Worm (Caenorhabditis elegans) whole organism, young adult: ENCODE measurements around the gene rmd-6.

Source experiments
- B0019.2 ChIP-seq: fragments of 200-800 bp; sonication (Bioruptor generic); conservative IDR thresholded peaks from 2 replicates; pipeline ENCODE4 v1.3.6; 2022; ENCODE audit warnings: missing genetic modification reagents, missing genetic modification characterization, missing compliant biosample characterization
- B0035.1 ChIP-seq: sonication (generic microtip); optimal IDR thresholded peaks from 2 replicates; lab custom pipeline; 2016; ENCODE audit warnings: missing genetic modification characterization, mild to moderate bottlenecking, missing compliant biosample characterization, missing genotype, missing genetic modification reagents
- C17E4.6 ChIP-seq: fragments of 200-800 bp; sonication (Bioruptor generic); IDR thresholded peaks from 2 replicates; pipeline ENCODE4 v1.3.6; 2022; ENCODE audit warnings: missing genetic modification reagents, missing genetic modification characterization, missing compliant biosample characterization
- F22D6.2 ChIP-seq: sonication (generic microtip); optimal IDR thresholded peaks from 2 replicates; lab custom pipeline; 2016; ENCODE audit warnings: mild to moderate bottlenecking, missing genetic modification characterization, missing compliant biosample characterization
- F23B12.7 ChIP-seq: sonication (generic microtip); optimal IDR thresholded peaks from 2 replicates; lab custom pipeline; 2017; ENCODE audit warnings: missing genetic modification characterization, mild to moderate bottlenecking, missing compliant biosample characterization, antibody characterized with exemption, moderate library complexity; ENCODE audit not compliant: insufficient read depth
- F37B4.10 ChIP-seq: fragments of 200-800 bp; sonication (Bioruptor generic); IDR thresholded peaks from 2 replicates; pipeline ENCODE4 v1.3.6; 2022; ENCODE audit warnings: missing genetic modification characterization, missing compliant biosample characterization
- F55B11.4 ChIP-seq: sonication (generic microtip); optimal IDR thresholded peaks from 2 replicates; lab custom pipeline; 2016; ENCODE audit warnings: missing compliant biosample characterization, missing genetic modification characterization, borderline replicate concordance; ENCODE audit not compliant: insufficient read depth
- Y56A3A.18 ChIP-seq: fragments of 200-800 bp; sonication (Bioruptor generic); IDR thresholded peaks from 2 replicates; pipeline ENCODE4 v1.3.6; 2022; ENCODE audit warnings: missing genetic modification reagents, missing genetic modification characterization, missing compliant biosample characterization
- Y79H2A.3 ChIP-seq: fragments of 200-800 bp; sonication (Bioruptor generic); conservative IDR thresholded peaks from 2 replicates; pipeline ENCODE4 v1.3.6; 2022; ENCODE audit warnings: missing genetic modification reagents, missing genetic modification characterization, missing compliant biosample characterization
- ZK185.1 ChIP-seq: sonication (generic microtip); optimal IDR thresholded peaks from 2 replicates; lab custom pipeline; 2016; ENCODE audit warnings: mild to moderate bottlenecking, missing genetic modification characterization, missing compliant biosample characterization; ENCODE audit not compliant: poor library complexity, severe bottlenecking
- attf-3 ChIP-seq: fragments of 200-800 bp; sonication (Bioruptor generic); conservative IDR thresholded peaks from 2 replicates; pipeline ENCODE4 v1.3.6; 2022; ENCODE audit warnings: missing genetic modification reagents, missing genetic modification characterization, missing compliant biosample characterization
- attf-6 ChIP-seq: fragments of 200-800 bp; sonication (Bioruptor generic); IDR thresholded peaks from 2 replicates; pipeline ENCODE4 v1.3.6; 2022; ENCODE audit warnings: missing genetic modification reagents, missing genetic modification characterization, missing compliant biosample characterization
- bed-1 ChIP-seq: fragments of 200-800 bp; sonication (Bioruptor generic); IDR thresholded peaks from 2 replicates; pipeline ENCODE4 v1.3.6; 2022; ENCODE audit warnings: missing genetic modification reagents, missing genetic modification characterization, missing compliant biosample characterization
- cebp-1 ChIP-seq, 2 experiments: fragments of 200-800 bp in 1 of 2; sonication (Bioruptor generic) in 1 of 2; sonication (generic microtip) in 1 of 2; IDR thresholded peaks in 1 of 2; optimal IDR thresholded peaks in 1 of 2; 2 replicates each; pipeline versions ENCODE4 v1.3.6 to Lab custom; 2017 to 2022; ENCODE audit warnings: missing compliant biosample characterization in 2 of 2, missing genetic modification characterization in 2 of 2, mild to moderate bottlenecking in 1 of 2, missing genetic modification reagents in 1 of 2, moderate library complexity in 1 of 2
- cebp-2 ChIP-seq: fragments of 200-800 bp; sonication (Bioruptor generic); IDR thresholded peaks from 2 replicates; pipeline ENCODE4 v1.3.6; 2022; ENCODE audit warnings: missing genetic modification characterization, missing compliant biosample characterization
- ceh-27 ChIP-seq: fragments of 200-800 bp; sonication (Bioruptor generic); optimal IDR thresholded peaks from 2 replicates; lab custom pipeline; 2018; ENCODE audit warnings: mild to moderate bottlenecking, missing genetic modification characterization, moderate library complexity, missing compliant biosample characterization
- chd-7 ChIP-seq: sonication (generic microtip); optimal IDR thresholded peaks from 2 replicates; lab custom pipeline; 2016; ENCODE audit warnings: mild to moderate bottlenecking, missing genetic modification characterization, moderate library complexity, missing compliant biosample characterization
- egl-18 ChIP-seq: fragments of 200-800 bp; sonication (Bioruptor generic); IDR thresholded peaks from 2 replicates; pipeline ENCODE4 v1.3.6; 2022; ENCODE audit warnings: missing genetic modification reagents, missing genetic modification characterization, missing compliant biosample characterization
- egl-44 ChIP-seq: fragments of 200-800 bp; sonication (Bioruptor generic); IDR thresholded peaks from 2 replicates; pipeline ENCODE4 v1.3.6; 2022; ENCODE audit warnings: missing genetic modification reagents, missing genetic modification characterization, missing compliant biosample characterization
- ekl-4 ChIP-seq: fragments of 200-800 bp; sonication (Bioruptor generic); IDR thresholded peaks from 2 replicates; pipeline ENCODE4 v1.3.6; 2022; ENCODE audit warnings: missing genetic modification reagents, missing genetic modification characterization, missing compliant biosample characterization
- fkh-3 ChIP-seq: sonication (generic microtip); optimal IDR thresholded peaks from 2 replicates; lab custom pipeline; 2016; ENCODE audit warnings: mild to moderate bottlenecking, missing genetic modification characterization, missing compliant biosample characterization
- him-1 ChIP-seq: sonication (generic microtip); optimal IDR thresholded peaks from 2 replicates; lab custom pipeline; 2016; ENCODE audit warnings: missing genotype, missing genetic modification reagents, missing genetic modification characterization, missing compliant biosample characterization
- hlh-12 ChIP-seq: sonication (generic microtip); optimal IDR thresholded peaks from 2 replicates; lab custom pipeline; 2016; ENCODE audit warnings: missing genetic modification characterization, missing compliant biosample characterization
- hmg-1.2 ChIP-seq: fragments of 200-800 bp; sonication (Bioruptor generic); IDR thresholded peaks from 2 replicates; pipeline ENCODE4 v1.3.6; 2022; ENCODE audit warnings: missing genetic modification reagents, missing genetic modification characterization, missing compliant biosample characterization
- let-607 ChIP-seq, 2 experiments: fragments of 200-800 bp in 1 of 2; sonication (Bioruptor generic) in 1 of 2; sonication (generic microtip) in 1 of 2; optimal IDR thresholded peaks; 2 replicates each; lab custom pipeline; 2016 to 2018; ENCODE audit warnings: mild to moderate bottlenecking in 2 of 2, missing compliant biosample characterization in 2 of 2, missing genetic modification characterization in 2 of 2, moderate library complexity in 2 of 2, missing genotype in 1 of 2
- lin-35 ChIP-seq, 3 experiments: fragments of 150-350 bp in 2 of 3; sonication (generic microtip) in 1 of 3; optimal IDR thresholded peaks; 2 replicates each; lab custom pipeline; 2014 to 2018; ENCODE audit warnings: missing biosample characterization in 3 of 3, missing genetic modification characterization in 3 of 3, missing genetic modification reagents in 3 of 3
- lin-40 ChIP-seq: sonication (generic microtip); optimal IDR thresholded peaks from 2 replicates; lab custom pipeline; 2016; ENCODE audit warnings: missing genetic modification characterization, mild to moderate bottlenecking, missing compliant biosample characterization, missing genotype, missing genetic modification reagents
- madf-10 ChIP-seq: sonication (generic microtip); optimal IDR thresholded peaks from 2 replicates; lab custom pipeline; 2016; ENCODE audit warnings: mild to moderate bottlenecking, missing genetic modification characterization, missing compliant biosample characterization
- madf-3 ChIP-seq: fragments of 200-800 bp; sonication (Bioruptor generic); IDR thresholded peaks from 2 replicates; pipeline ENCODE4 v1.3.6; 2022; ENCODE audit warnings: missing genetic modification reagents, missing genetic modification characterization, missing compliant biosample characterization
- madf-6 ChIP-seq: fragments of 200-800 bp; sonication (Bioruptor generic); IDR thresholded peaks from 2 replicates; pipeline ENCODE4 v1.3.6; 2022; ENCODE audit warnings: missing genetic modification reagents, missing genetic modification characterization, missing compliant biosample characterization
- mes-4 ChIP-seq: sonication (generic microtip); optimal IDR thresholded peaks from 2 replicates; lab custom pipeline; 2016; ENCODE audit warnings: missing genotype, missing genetic modification characterization, missing compliant biosample characterization
- nhr-120 ChIP-seq: fragments of 200-800 bp; sonication (Bioruptor generic); IDR thresholded peaks from 2 replicates; pipeline ENCODE4 v1.3.6; 2022; ENCODE audit warnings: missing genetic modification characterization, missing compliant biosample characterization
- nhr-179 ChIP-seq: sonication (generic microtip); optimal IDR thresholded peaks from 2 replicates; lab custom pipeline; 2016; ENCODE audit warnings: mild to moderate bottlenecking, missing genetic modification characterization, missing compliant biosample characterization
- nhr-80 ChIP-seq: sonication (generic microtip); optimal IDR thresholded peaks from 2 replicates; lab custom pipeline; 2016; ENCODE audit warnings: missing genetic modification characterization, missing compliant biosample characterization
- rcor-1 ChIP-seq: fragments of 200-800 bp; sonication (Bioruptor generic); IDR thresholded peaks from 2 replicates; pipeline ENCODE4 v1.3.6; 2022; ENCODE audit warnings: missing genetic modification reagents, missing genetic modification characterization, missing compliant biosample characterization
- rpc-1 ChIP-seq, 2 experiments: fragments of 150-350 bp in 1 of 2; sonication (generic microtip) in 1 of 2; optimal IDR thresholded peaks; 2 replicates each; lab custom pipeline; 2014 to 2018; ENCODE audit warnings: missing biosample characterization in 1 of 2, missing genetic modification characterization in 1 of 2, missing genetic modification reagents in 1 of 2, missing genotype in 1 of 2
- snpc-1.1 ChIP-seq: sonication (generic microtip); optimal IDR thresholded peaks from 2 replicates; lab custom pipeline; 2017; ENCODE audit warnings: missing genetic modification characterization, mild to moderate bottlenecking, missing compliant biosample characterization, antibody characterized with exemption, moderate library complexity, missing genotype, missing genetic modification reagents; ENCODE audit not compliant: insufficient read depth
- snpc-4 ChIP-seq, 5 experiments: fragments of 150-350 bp in 1 of 5; sonication (generic microtip) in 4 of 5; optimal IDR thresholded peaks; 2 replicates each; lab custom pipeline; 2014 to 2018; ENCODE audit warnings: missing genetic modification characterization in 5 of 5, missing biosample characterization in 3 of 5, antibody characterized with exemption in 2 of 5, mild to moderate bottlenecking in 2 of 5, missing compliant biosample characterization in 2 of 5, missing genotype in 2 of 5, moderate library complexity in 2 of 5, missing genetic modification reagents in 1 of 5
- somi-1 ChIP-seq: fragments of 200-800 bp; sonication (Bioruptor generic); optimal IDR thresholded peaks from 2 replicates; lab custom pipeline; 2018; ENCODE audit warnings: mild to moderate bottlenecking, missing genetic modification characterization, missing compliant biosample characterization
- tbx-9 ChIP-seq: sonication (generic microtip); optimal IDR thresholded peaks from 2 replicates; lab custom pipeline; 2016; ENCODE audit warnings: borderline replicate concordance, missing genetic modification characterization, inconsistent platforms, missing compliant biosample characterization
- tlf-1 ChIP-seq: fragments of 200-800 bp; sonication (Bioruptor generic); optimal IDR thresholded peaks from 2 replicates; lab custom pipeline; 2018; ENCODE audit warnings: mild to moderate bottlenecking, missing genetic modification characterization, missing compliant biosample characterization
- ztf-18 ChIP-seq: sonication (generic microtip); optimal IDR thresholded peaks from 2 replicates; lab custom pipeline; 2016; ENCODE audit warnings: missing genotype, mild to moderate bottlenecking, missing genetic modification characterization, missing compliant biosample characterization

The rmd-6 gene

ce11 chrIV:5073836-5074235, 5.2 kb downstream of the rmd-6 start:
- TF ChIP-seq egl-18 (GFP tag; lab: Robert Waterston, UW) (no peak), madf-10 (tag; lab: Kevin White, UChicago) (no peak), F55B11.4 (tag; lab: Kevin White, UChicago) (no peak), ekl-4 (no peak), madf-3 (GFP tag; lab: Robert Waterston, UW) (no peak), tlf-1 (GFP tag; lab: Kevin White, UChicago) (no peak), chd-7 (no peak), attf-3 (GFP tag; lab: Robert Waterston, UW) (no peak), F37B4.10 (GFP tag; lab: Robert Waterston, UW) (no peak), attf-6 (GFP tag; lab: Robert Waterston, UW) (no peak), cebp-1 (GFP tag; IDR thresholded peaks at IDR 0.05; lab: Robert Waterston, UW) (no peak), cebp-1 (tag; optimal IDR thresholded peaks at IDR 0.05; lab: Kevin White, UChicago) (no peak)

ce11 chrIV:5076607-5077006, 8.0 kb downstream of the rmd-6 start:
- TF ChIP-seq nhr-80 (tag; lab: Kevin White, UChicago): no peak
- no peak for TF ChIP-seq C17E4.6 (GFP tag; lab: Robert Waterston, UW)
- no peak for TF ChIP-seq F22D6.2 (tag; lab: Kevin White, UChicago)
- TF ChIP-seq egl-44: no peak
- TF ChIP-seq madf-6 (GFP tag; lab: Robert Waterston, UW): no peak
- no peak for TF ChIP-seq mes-4 (tag; lab: Kevin White, UChicago)
- TF ChIP-seq let-607 (tag; optimal IDR thresholded peaks at IDR 0.05; lab: Kevin White, UChicago): no peak
- TF ChIP-seq hlh-12: no peak
- TF ChIP-seq Y79H2A.3: no peak
- TF ChIP-seq hmg-1.2 (GFP tag; lab: Robert Waterston, UW): no peak
- no peak for TF ChIP-seq somi-1 (GFP tag; lab: Kevin White, UChicago)
- TF ChIP-seq ztf-18 (tag; lab: Kevin White, UChicago): no peak
- TF ChIP-seq lin-35 (GFP tag; optimal IDR thresholded peaks at IDR 0.05; lab: Kevin White, UChicago): no peak
- TF ChIP-seq snpc-1.1 (tag; lab: Kevin White, UChicago): no peak
- no peak for TF ChIP-seq ceh-27 (GFP tag; lab: Kevin White, UChicago)
- TF ChIP-seq rcor-1 (GFP tag; lab: Robert Waterston, UW): no peak
- TF ChIP-seq F23B12.7: no peak
- TF ChIP-seq lin-40 (tag; lab: Kevin White, UChicago): no peak
- TF ChIP-seq B0019.2 (GFP tag; lab: Robert Waterston, UW): no peak
- no peak for TF ChIP-seq Y56A3A.18 (GFP tag; lab: Robert Waterston, UW)

- TF ChIP-seq snpc-4 (GFP tag; optimal IDR thresholded peaks at IDR 0.05; lab: Kevin White, UChicago) (no peak), snpc-4 (tag; optimal IDR thresholded peaks at IDR 0.05; lab: Kevin White, UChicago) (no peak), bed-1 (GFP tag; lab: Robert Waterston, UW) (no peak), rpc-1 (optimal IDR thresholded peaks at IDR 0.05; lab: Kevin White, UChicago) (no peak), rpc-1 (tag; optimal IDR thresholded peaks at IDR 0.05; lab: Kevin White, UChicago) (no peak), cebp-2 (no peak), somi-1 (GFP tag; lab: Kevin White, UChicago) (no peak), fkh-3 (no peak), B0035.1 (tag; lab: Kevin White, UChicago) (no peak), nhr-120 (no peak), nhr-179 (tag; lab: Kevin White, UChicago) (no peak), tlf-1 (GFP tag; lab: Kevin White, UChicago) (no peak), attf-3 (GFP tag; lab: Robert Waterston, UW) (no peak), ZK185.1 (tag; lab: Kevin White, UChicago) (no peak), tbx-9 (tag; lab: Kevin White, UChicago) (no peak), him-1 (no peak)
- TF ChIP-seq, all 124 proteins: peak for 0
Measured at ce11 chrIV:5077918-5078317, 9.3 kb downstream of the rmd-6 start.
